Worm (Caenorhabditis elegans) whole organism, L2 larva: ENCODE results near the gene cua-1.

Experiments
- ama-1 ChIP-seq: fragments of 150-350 bp; optimal IDR thresholded peaks from 2 replicates; lab custom pipeline; 2018; ENCODE audit warnings: inconsistent platforms
- dmd-4 ChIP-seq: sonication (generic microtip); optimal IDR thresholded peaks from 2 replicates; lab custom pipeline; 2017; ENCODE audit warnings: missing biosample characterization, missing genetic modification characterization
- elt-3 ChIP-seq: sonication (generic microtip); optimal IDR thresholded peaks from 2 replicates; lab custom pipeline; 2017; ENCODE audit warnings: missing biosample characterization, missing genetic modification characterization
- fos-1 ChIP-seq: fragments of 150-350 bp; optimal IDR thresholded peaks from 2 replicates; lab custom pipeline; 2014; ENCODE audit warnings: missing biosample characterization, missing genetic modification characterization
- lin-13 ChIP-seq: fragments of 150-350 bp; optimal IDR thresholded peaks from 2 replicates; lab custom pipeline; 2014; ENCODE audit warnings: missing biosample characterization, missing genetic modification reagents, missing genetic modification characterization
- lsy-2 ChIP-seq, 2 experiments: fragments of 150-350 bp in 1 of 2; sonication (generic microtip) in 1 of 2; optimal IDR thresholded peaks; 2 replicates each; lab custom pipeline; 2014 to 2017; ENCODE audit warnings: missing biosample characterization in 2 of 2, missing genetic modification characterization in 2 of 2
- sem-4 ChIP-seq: fragments of 150-350 bp; optimal IDR thresholded peaks from 2 replicates; lab custom pipeline; 2014; ENCODE audit warnings: missing biosample characterization, missing genetic modification reagents, missing genetic modification characterization
- unc-55 ChIP-seq: fragments of 150-350 bp; sonication (generic microtip); optimal IDR thresholded peaks from 3 replicates; lab custom pipeline; 2014; ENCODE audit warnings: missing biosample characterization, missing genetic modification reagents, missing genetic modification characterization
- ztf-4 ChIP-seq: fragments of 150-350 bp; optimal IDR thresholded peaks from 2 replicates; lab custom pipeline; 2014; ENCODE audit warnings: missing biosample characterization, missing genetic modification characterization

ce11 chrIII:13435570-13435969 is 19.5 kb downstream of the cua-1 start, which contains the start of gene F45G2.8:
- TF ChIP-seq elt-3 (tag; lab: Kevin White, UChicago) (no peak), sem-4 (no peak), dmd-4 (tag; lab: Kevin White, UChicago) (no peak), ztf-4 (tag; lab: Kevin White, UChicago) (no peak), fos-1 (tag; lab: Kevin White, UChicago) (no peak), ama-1 (lab: Kevin White, UChicago) (no peak), unc-55 (no peak), lsy-2 (tag; optimal IDR thresholded peaks at IDR 0.05; lab: Kevin White, UChicago) (no peak), lin-13 (GFP tag; lab: Kevin White, UChicago) (no peak)
